Fruit fly (Drosophila melanogaster): ENCODE results near the gene Vti1a.
A peak's percentile ranks its signal among the peaks of the same experiment; 100 is the strongest.

Vti1a gene

DNA sequence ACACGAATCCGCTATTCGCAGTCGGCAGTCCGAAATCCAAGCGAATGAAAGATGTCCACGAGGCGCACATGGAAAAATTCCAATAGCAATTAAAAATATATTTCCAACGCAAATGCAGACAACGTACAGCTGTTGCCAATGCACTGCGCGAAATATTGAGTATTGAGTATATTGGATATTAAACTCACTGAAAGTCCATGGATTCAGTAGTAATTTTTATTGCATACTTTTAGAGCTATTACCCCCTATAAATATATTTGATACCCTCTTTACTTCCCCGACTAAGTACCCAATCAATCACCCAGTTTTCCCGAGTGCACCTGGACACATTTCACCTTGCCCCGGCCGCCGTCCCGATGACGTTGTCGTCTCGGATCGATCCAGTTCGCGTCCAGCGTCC lies 49.0 kb upstream of the Vti1a start (continued):
- TF ChIP-seq fd59A (GFP tag; optimal IDR thresholded peaks at IDR 0.05) (no peak), CG32006 (GFP tag; optimal IDR thresholded peaks at IDR 0.05) (peak; percentile 95), CG8119 (GFP tag; IDR thresholded peaks at IDR 0.05) (peak; percentile 90), CG4318 (GFP tag; optimal IDR thresholded peaks at IDR 0.05) (peak; percentile 88), Met (GFP tag; optimal IDR thresholded peaks at IDR 0.05) (peak; percentile 18), CG6792 (GFP tag; optimal IDR thresholded peaks at IDR 0.05) (no peak), fd85E (GFP tag; optimal IDR thresholded peaks at IDR 0.05) (no peak), CG6163 (GFP tag; IDR thresholded peaks at IDR 0.05) (peak; percentile 82), CG16779 (tag; optimal IDR thresholded peaks at IDR 0.05) (peak; percentile 22), CG9139 (GFP tag; optimal IDR thresholded peaks at IDR 0.05) (no peak)

DNA sequence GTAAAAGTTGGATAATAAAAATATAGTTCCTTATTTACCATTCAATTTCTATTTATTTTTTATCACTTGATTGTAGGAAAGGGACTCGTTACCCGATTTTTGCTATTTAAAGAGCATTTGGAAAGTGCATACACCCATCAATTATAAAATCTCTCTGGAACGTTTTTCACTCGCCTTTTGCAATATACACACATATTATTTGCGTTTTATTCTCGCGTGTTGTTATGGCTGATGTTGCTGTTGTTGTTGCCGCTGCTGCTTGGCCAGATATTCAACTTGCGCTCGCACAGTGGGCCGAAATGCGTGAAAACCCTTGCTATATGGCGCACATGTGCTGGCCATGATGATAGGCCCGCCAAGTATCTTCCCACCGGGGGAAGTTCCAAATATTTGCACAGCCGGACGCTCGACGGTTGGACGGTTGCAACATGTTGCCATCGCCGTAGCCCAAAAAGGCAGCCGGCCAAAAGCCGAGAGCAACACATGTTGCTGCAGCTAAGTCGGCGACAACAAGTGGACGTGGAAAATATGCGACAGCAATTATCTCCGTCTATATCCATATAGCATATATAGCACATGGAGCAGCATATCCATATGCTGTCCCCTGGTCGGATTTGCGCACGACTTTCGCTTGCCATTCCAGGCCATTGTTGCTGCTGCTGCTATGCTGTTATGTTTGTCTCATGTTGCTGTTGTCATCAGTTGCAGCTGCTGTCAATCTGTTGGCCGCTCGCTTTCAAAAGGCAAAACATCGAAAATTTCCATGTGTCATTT lies 46.8 kb upstream of the Vti1a start:
- TF ChIP-seq ss (GFP tag; optimal IDR thresholded peaks at IDR 0.05) = peak in 1 of 2 experiments; percentile 29
- TF ChIP-seq Gug (GFP tag; IDR thresholded peaks at IDR 0.05) = no peak; the same call in 1 of the 2 replicates
- TF ChIP-seq CG4318 (GFP tag; optimal IDR thresholded peaks at IDR 0.05) = peak; percentile 6
- no peak for TF ChIP-seq Hr38 (GFP tag; optimal IDR thresholded peaks at IDR 0.05)
- peak; percentile 42 for TF ChIP-seq Met (GFP tag; optimal IDR thresholded peaks at IDR 0.05)
- no peak for TF ChIP-seq CG11294 (GFP tag; IDR thresholded peaks at IDR 0.05)
- TF ChIP-seq Sox15 (GFP tag; optimal IDR thresholded peaks at IDR 0.05) = no peak
- TF ChIP-seq CG15336 (GFP tag; IDR thresholded peaks at IDR 0.05) = no peak
- no peak for TF ChIP-seq CG6808 (GFP tag; optimal IDR thresholded peaks at IDR 0.05)
- no peak for TF ChIP-seq CG6854 (GFP tag; optimal IDR thresholded peaks at IDR 0.05)
- no peak for TF ChIP-seq Eip75B (GFP tag; optimal IDR thresholded peaks at IDR 0.05)
- no peak for TF ChIP-seq acj6 (GFP tag; optimal IDR thresholded peaks at IDR 0.05)
- TF ChIP-seq salr (GFP tag; optimal IDR thresholded peaks at IDR 0.05) = no peak
- TF ChIP-seq fd59A (GFP tag; optimal IDR thresholded peaks at IDR 0.05) = peak; percentile 13
- TF ChIP-seq CG31627 (GFP tag; optimal IDR thresholded peaks at IDR 0.05) = peak; percentile 24
- TF ChIP-seq CG6792 (GFP tag; optimal IDR thresholded peaks at IDR 0.05) = no peak
- TF ChIP-seq OdsH (GFP tag; optimal IDR thresholded peaks at IDR 0.05) = no peak
- peak; percentile 26 for TF ChIP-seq pdm3 (GFP tag; optimal IDR thresholded peaks at IDR 0.05)
- TF ChIP-seq CG3032 (tag; optimal IDR thresholded peaks at IDR 0.05) = peak; percentile 24
- no peak for TF ChIP-seq CG34406 (GFP tag; optimal IDR thresholded peaks at IDR 0.05)
- no peak for TF ChIP-seq CG8319 (GFP tag; optimal IDR thresholded peaks at IDR 0.05)
- no peak for TF ChIP-seq Blimp-1 (GFP tag; optimal IDR thresholded peaks at IDR 0.05)
- no peak for TF ChIP-seq CG8119 (GFP tag; IDR thresholded peaks at IDR 0.05)
- TF ChIP-seq Smox (GFP tag; optimal IDR thresholded peaks at IDR 0.05) = no peak
- peak; percentile 19 for TF ChIP-seq spab (GFP tag; optimal IDR thresholded peaks at IDR 0.05)
- TF ChIP-seq vri (GFP tag; optimal IDR thresholded peaks at IDR 0.05) = peak; percentile 26
- peak; percentile 30 for TF ChIP-seq Hr4 (GFP tag; optimal IDR thresholded peaks at IDR 0.05)
- peak; percentile 12 for TF ChIP-seq Sox14 (GFP tag; optimal IDR thresholded peaks at IDR 0.05)
- TF ChIP-seq fd85E (GFP tag; optimal IDR thresholded peaks at IDR 0.05) = no peak
- TF ChIP-seq Ets96B (tag; optimal IDR thresholded peaks at IDR 0.05) = peak; percentile 4
- TF ChIP-seq CG16779 (tag; optimal IDR thresholded peaks at IDR 0.05) = no peak
- peak; percentile 13 for TF ChIP-seq net (GFP tag; optimal IDR thresholded peaks at IDR 0.05)
- peak; percentile 48 for TF ChIP-seq Sox102F (GFP tag; optimal IDR thresholded peaks at IDR 0.05)
- peak; percentile 23 for TF ChIP-seq Ets21C (GFP tag; optimal IDR thresholded peaks at IDR 0.05)
- no peak for TF ChIP-seq cyc (GFP tag; optimal IDR thresholded peaks at IDR 0.05)
- TF ChIP-seq Eip93F (GFP tag; optimal IDR thresholded peaks at IDR 0.05) = no peak
- TF ChIP-seq esn (GFP tag; optimal IDR thresholded peaks at IDR 0.05) = no peak
- peak; percentile 82 for TF ChIP-seq svp (GFP tag)
- no peak for TF ChIP-seq CG11902 (GFP tag; optimal IDR thresholded peaks at IDR 0.05)
- TF ChIP-seq dac (GFP tag; optimal IDR thresholded peaks at IDR 0.05) = peak; percentile 18
- TF ChIP-seq Eip78C (GFP tag) = peak; percentile 87
- no peak for TF ChIP-seq achi (GFP tag; optimal IDR thresholded peaks at IDR 0.05)
- TF ChIP-seq CG9139 (GFP tag; optimal IDR thresholded peaks at IDR 0.05) = no peak
- TF ChIP-seq CG10631 (GFP tag; optimal IDR thresholded peaks at IDR 0.05) = peak; percentile 35
- TF ChIP-seq CG6276 (GFP tag; optimal IDR thresholded peaks at IDR 0.05) = peak; percentile 33
- TF ChIP-seq dsx (GFP tag; optimal IDR thresholded peaks at IDR 0.05; ENCODE audit: poor library complexity, severe bottlenecking) = no peak

Data from whole organism, prepupa.